Fruit fly (Drosophila melanogaster): ENCODE data around the gene CG13893.

The CG13893 gene

DNA sequence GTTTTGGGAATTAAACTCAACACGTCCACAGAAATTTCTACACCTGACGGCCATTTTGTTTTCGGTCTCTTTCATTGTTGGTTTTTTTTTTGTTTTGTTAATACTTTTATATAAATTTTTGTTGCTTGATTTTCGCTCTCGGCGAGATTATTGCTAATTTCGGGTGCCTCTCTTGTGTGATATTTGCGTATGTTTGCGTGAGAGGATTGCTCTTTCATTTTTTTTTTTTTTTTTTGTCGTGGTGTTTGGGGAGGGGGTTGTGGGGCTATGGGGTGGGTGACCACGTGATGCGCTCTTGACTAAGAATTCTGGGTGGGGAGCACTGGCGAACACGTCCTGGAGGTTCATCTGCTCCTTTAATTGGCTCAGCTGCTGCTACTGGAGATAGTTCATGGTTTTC, 22.1 kb upstream of the CG13893 start:
- TF ChIP-seq kay (GFP tag; ENCODE audit: borderline replicate concordance) (no peak), Hr96 (GFP tag; optimal IDR thresholded peaks at IDR 0.05) (no peak)

DNA sequence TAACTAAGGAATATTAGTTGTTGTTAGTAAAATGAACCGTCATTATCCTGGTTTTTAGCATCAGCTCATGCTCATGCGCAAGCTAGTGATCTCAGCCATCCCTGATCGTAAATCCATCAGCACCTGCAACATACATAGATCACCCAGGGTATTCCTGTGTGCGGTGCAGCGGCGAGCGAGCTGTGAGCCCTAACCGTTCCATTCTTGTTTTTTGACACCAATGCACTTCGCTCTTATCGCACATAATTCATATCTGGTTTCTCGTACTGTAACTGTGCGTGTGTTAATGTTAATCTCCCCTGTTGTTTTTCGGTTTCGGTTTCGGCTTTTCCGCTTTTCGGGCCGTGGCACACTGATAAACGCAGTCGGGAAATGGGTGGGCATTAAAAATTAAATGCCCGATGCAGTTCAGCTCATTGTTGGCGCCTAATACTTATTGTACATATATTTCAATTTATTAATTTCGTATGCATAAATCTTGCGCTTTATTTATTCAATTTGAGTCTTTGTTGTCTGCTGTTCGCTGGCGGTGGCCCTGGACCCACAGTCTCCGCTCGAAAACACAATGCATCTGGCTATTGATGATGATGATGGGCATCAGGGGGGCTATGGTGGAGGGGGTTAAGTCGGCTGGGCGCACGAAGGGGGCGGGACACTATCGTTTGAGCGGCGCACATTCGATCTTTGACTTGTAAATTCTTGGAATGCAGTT, 20.6 kb upstream of the CG13893 start:
- TF ChIP-seq Hr96 (GFP tag; optimal IDR thresholded peaks at IDR 0.05) = no peak
- TF ChIP-seq kay (GFP tag; ENCODE audit: borderline replicate concordance) = peak; percentile 2

DNA sequence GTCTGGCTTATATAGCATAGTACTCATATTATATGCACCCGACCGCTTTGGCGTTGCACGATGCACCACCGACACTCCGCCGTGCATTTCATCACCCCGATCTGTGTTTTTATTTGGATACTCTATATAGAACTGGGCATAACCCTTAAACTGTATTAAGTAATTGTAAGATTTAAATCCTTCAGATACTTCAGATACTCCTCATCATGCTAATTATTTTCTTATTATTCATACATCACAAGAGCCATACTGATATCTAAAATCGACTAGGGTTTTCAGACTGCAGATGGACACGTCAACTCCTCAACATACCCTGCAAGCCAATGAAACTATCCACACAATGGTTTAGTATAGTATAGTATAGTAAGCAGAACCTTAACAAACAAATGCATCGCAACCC, 19.7 kb upstream of the CG13893 start:
- no peak for TF ChIP-seq CG7045 (GFP tag; optimal IDR thresholded peaks at IDR 0.05)
- no peak for TF ChIP-seq Clk (GFP tag; optimal IDR thresholded peaks at IDR 0.05)
- TF ChIP-seq pad (GFP tag; optimal IDR thresholded peaks at IDR 0.05) = no peak
- TF ChIP-seq Hr96 (GFP tag; optimal IDR thresholded peaks at IDR 0.05) = no peak
- no peak for TF ChIP-seq Mnt (GFP tag; optimal IDR thresholded peaks at IDR 0.05)
- TF ChIP-seq toe (GFP tag; optimal IDR thresholded peaks at IDR 0.05) = no peak

DNA sequence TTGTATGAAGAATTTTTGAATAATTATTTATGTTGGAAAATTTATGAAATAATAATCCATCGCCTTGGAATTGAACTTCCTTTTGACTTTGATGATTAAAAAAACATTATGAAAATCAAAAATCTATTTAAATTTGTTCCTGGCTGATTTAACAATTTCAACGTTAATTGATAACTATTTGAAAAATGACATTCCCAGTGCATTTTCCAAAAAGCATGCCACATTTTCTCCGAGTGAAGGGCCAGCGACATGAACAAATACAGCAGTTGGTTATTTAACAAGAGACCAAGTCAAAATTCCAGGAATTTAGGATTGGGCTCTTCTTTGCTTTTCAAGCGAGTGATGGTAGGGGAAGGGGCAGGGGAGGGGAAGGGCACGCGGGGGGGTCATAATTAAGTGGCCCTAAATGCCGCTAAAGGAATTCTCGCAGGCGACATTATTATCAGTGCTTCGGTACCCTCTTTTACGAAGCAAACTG, 18.6 kb upstream of the CG13893 start:
- TF ChIP-seq CG14711 (tag; optimal IDR thresholded peaks at IDR 0.05) (no peak), cnc (optimal IDR thresholded peaks at IDR 0.05) (no peak), CG33017 (tag; optimal IDR thresholded peaks at IDR 0.05) (no peak), bab1 (GFP tag; optimal IDR thresholded peaks at IDR 0.05) (no peak), Mnt (GFP tag; optimal IDR thresholded peaks at IDR 0.05) (no peak), CG7045 (GFP tag; optimal IDR thresholded peaks at IDR 0.05) (no peak), Clk (GFP tag; optimal IDR thresholded peaks at IDR 0.05) (no peak), CG7101 (tag; optimal IDR thresholded peaks at IDR 0.05) (no peak), CG1620 (GFP tag; optimal IDR thresholded peaks at IDR 0.05) (no peak), tj (GFP tag; optimal IDR thresholded peaks at IDR 0.05) (no peak), cic (GFP tag; optimal IDR thresholded peaks at IDR 0.05) (no peak), CG12768 (GFP tag; optimal IDR thresholded peaks at IDR 0.05) (no peak), Hr96 (GFP tag; optimal IDR thresholded peaks at IDR 0.05) (no peak), ovo (GFP tag; optimal IDR thresholded peaks at IDR 0.05) (no peak), toe (GFP tag; optimal IDR thresholded peaks at IDR 0.05) (no peak), CG5204 (GFP tag; optimal IDR thresholded peaks at IDR 0.05) (no peak), kay (GFP tag; ENCODE audit: borderline replicate concordance) (no peak)

DNA sequence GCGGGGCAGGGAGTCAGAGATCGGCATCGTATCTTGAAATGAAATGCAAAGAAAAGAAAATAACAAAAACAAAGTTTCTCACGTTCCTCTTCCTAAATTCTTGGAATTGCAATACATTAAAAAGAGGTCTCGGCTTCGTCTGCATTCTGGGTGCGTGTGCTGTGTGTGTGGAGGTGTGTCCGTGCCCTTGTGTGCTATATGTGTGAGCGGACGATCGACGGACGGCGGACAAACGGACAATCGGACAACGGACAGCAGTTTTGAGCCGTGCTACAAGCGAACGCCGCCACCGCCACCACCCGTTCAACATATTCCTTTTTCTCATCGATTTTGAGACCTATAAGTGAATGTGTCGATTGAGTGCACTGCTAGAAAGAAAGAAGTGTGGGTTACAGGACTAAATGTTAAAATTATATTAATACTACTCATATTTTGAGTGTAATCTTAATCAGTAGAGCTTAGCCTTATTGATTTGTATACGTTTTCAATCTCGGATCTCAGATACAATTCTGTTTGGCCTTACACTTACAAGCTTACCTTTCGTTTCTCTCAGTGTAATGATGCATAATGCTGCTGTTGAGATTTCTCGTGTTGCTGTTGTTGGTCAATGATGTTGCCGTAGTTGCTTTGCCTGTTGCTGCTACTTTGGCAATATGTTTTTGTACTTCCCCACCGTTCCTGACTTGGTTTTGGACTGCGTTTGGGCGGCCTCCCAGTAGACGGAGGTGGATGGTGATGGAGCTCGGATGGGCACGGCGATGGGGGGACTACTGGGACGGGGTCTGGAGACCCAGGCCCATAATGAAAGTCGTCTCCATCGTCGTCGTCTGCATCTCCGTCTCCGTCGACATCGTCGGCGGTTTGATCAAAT, 17.5 kb upstream of the CG13893 start:
- TF ChIP-seq CG5204 (GFP tag; optimal IDR thresholded peaks at IDR 0.05) (no peak), CG12768 (GFP tag; optimal IDR thresholded peaks at IDR 0.05) (no peak), cnc (optimal IDR thresholded peaks at IDR 0.05) (no peak), toe (GFP tag; optimal IDR thresholded peaks at IDR 0.05) (no peak), CG11617 (GFP tag; optimal IDR thresholded peaks at IDR 0.05) (no peak), Clk (GFP tag; optimal IDR thresholded peaks at IDR 0.05) (no peak), pad (GFP tag; optimal IDR thresholded peaks at IDR 0.05) (no peak), tj (GFP tag; optimal IDR thresholded peaks at IDR 0.05) (no peak), ovo (GFP tag; optimal IDR thresholded peaks at IDR 0.05) (no peak), CG7045 (GFP tag; optimal IDR thresholded peaks at IDR 0.05) (no peak), Hr96 (GFP tag; optimal IDR thresholded peaks at IDR 0.05) (no peak)

DNA sequence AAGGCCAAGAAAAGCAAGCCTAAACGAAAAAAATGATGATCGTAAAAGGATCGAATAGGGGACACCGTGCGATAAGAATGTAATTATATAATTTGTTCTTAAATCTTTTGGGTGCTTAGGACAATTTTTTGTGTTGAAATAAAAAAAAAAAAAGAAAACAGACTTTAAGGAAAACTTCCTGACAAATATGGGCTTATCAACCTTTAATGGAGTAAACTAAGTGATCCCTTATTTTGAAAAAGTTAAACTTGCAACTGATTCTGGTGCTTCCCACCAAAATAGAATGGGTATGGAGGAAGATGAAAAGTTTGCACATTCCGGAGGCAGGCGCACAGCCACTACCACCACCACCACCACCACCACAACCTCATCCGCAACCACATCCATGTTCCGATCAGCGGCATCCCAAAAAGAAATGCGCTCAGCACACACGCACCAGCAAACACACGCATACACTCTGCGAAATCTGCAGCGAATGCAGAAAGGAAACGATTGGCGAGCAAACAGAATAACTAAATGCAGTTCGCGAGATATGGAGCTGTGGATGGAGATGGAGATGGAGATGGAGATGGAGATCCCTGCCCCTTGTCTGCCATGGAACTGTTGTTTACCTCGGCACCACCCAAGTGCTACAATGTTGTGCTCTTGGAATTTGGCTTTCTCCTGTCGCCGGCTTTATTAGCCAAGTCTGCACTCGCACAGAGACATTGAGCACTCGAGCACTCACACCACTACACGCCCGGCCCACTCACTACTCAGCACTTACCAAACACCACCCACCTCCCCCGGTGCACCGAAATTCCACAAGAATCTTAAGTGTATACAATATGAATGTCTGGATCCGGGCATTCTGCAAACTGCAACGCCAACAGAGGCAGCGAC, 15.9 kb upstream of the CG13893 start:
- TF ChIP-seq CG11617 (GFP tag; optimal IDR thresholded peaks at IDR 0.05) (no peak), CG7101 (tag; optimal IDR thresholded peaks at IDR 0.05) (no peak), Hr96 (GFP tag; optimal IDR thresholded peaks at IDR 0.05) (no peak), CG14711 (tag; optimal IDR thresholded peaks at IDR 0.05) (no peak), cic (GFP tag; optimal IDR thresholded peaks at IDR 0.05) (no peak), kay (GFP tag; ENCODE audit: borderline replicate concordance) (no peak), cnc (optimal IDR thresholded peaks at IDR 0.05) (no peak), Mnt (GFP tag; optimal IDR thresholded peaks at IDR 0.05) (no peak), Crg-1 (GFP tag; optimal IDR thresholded peaks at IDR 0.05) (no peak), CG12768 (GFP tag; optimal IDR thresholded peaks at IDR 0.05) (no peak), pad (GFP tag; optimal IDR thresholded peaks at IDR 0.05) (no peak), CG7045 (GFP tag; optimal IDR thresholded peaks at IDR 0.05) (no peak), tj (GFP tag; optimal IDR thresholded peaks at IDR 0.05) (no peak), Clk (GFP tag; optimal IDR thresholded peaks at IDR 0.05) (no peak), ovo (GFP tag; optimal IDR thresholded peaks at IDR 0.05) (no peak), CG33017 (tag; optimal IDR thresholded peaks at IDR 0.05) (no peak), bab1 (GFP tag; optimal IDR thresholded peaks at IDR 0.05) (no peak), CG5204 (GFP tag; optimal IDR thresholded peaks at IDR 0.05) (no peak), toe (GFP tag; optimal IDR thresholded peaks at IDR 0.05) (no peak)

Measured in whole organism, adult.